Worm (Caenorhabditis elegans): ENCODE data around the gene str-71.

Gene str-71

DNA sequence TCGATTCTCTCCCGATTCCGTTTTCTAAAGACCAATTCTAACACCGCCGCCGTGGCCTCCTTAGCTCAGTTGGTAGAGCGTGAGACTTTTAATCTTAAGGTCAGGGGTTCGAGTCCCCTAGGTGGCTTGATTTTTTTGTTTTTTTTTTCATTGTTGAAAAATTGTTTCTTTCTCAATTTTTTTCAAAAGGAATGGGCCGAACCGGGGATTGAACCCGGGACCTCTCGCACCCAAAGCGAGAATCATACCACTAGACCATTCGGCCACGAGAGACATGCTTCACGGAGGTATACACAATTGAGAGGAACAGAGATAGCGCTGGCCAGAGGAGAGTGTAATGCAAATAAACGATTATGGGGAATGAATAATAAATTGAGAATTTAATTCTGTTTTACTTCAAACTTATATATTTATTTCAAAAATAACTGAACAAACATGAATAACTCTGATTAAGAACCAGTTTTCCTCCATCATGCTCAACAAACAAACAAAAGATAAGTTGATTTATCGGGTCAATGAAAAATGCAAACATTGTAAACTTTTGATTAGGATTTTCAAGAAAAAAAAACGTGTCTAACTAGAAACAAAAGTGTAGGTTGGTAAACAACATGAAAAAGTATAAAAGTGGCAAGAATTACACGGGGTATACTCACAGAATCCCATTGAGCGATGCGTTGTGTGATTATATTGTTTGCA is 6.2 kb upstream of the str-71 start, which contains the start of gene pqn-71 (continued):
- TF ChIP-seq mdl-1 (tag; optimal IDR thresholded peaks at IDR 0.05) (peak; percentile 46 to 77), ztf-11 (tag; optimal IDR thresholded peaks at IDR 0.05) (no peak), ZK337.2 (GFP tag; IDR thresholded peaks at IDR 0.05) (peak; percentile 60), daf-8 (GFP tag; IDR thresholded peaks at IDR 0.05) (peak; percentile 63; the same call in 1 of the 2 replicates), egl-43 (GFP tag; IDR thresholded peaks at IDR 0.05) (peak; percentile 97), ama-1 (optimal IDR thresholded peaks at IDR 0.05) (no peak), mxl-2 (GFP tag; conservative IDR thresholded peaks at IDR 0.05) (peak; percentile 85), mep-1 (tag; optimal IDR thresholded peaks at IDR 0.05) (peak; percentile 96), ceh-32 (tag; optimal IDR thresholded peaks at IDR 0.05; ENCODE audit: poor library complexity) (peak; percentile 74)

DNA sequence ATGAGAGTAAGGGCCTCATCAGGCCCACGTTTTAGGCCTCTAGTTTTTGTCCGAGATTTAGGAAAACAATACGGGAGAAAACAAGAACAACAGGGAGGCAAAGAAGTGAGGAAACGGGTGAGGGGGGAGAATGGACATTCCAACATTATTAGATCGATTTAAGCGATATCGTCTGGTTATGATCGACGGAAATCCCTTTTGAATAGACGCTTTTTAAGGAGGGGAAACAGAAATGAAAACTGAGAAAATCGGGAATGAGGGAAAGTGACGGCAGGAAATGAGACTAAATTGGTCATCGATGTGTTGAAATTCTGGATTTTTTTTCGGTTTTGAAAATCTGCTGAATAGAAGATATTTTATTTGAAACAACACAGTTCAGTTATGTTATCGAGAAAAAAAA is 5.4 kb upstream of the str-71 start, which contains the start of gene rocf-1:
rocf-1 (minus strand) TSS at position 101 of the 400 bp plus-strand sequence.
- TF ChIP-seq hif-1 (tag; optimal IDR thresholded peaks at IDR 0.05) = no peak
- TF ChIP-seq dmd-8 (GFP tag; IDR thresholded peaks at IDR 0.05) = 0 out of 2 replicates have a peak, but pooled peaks have one; percentile 31

DNA sequence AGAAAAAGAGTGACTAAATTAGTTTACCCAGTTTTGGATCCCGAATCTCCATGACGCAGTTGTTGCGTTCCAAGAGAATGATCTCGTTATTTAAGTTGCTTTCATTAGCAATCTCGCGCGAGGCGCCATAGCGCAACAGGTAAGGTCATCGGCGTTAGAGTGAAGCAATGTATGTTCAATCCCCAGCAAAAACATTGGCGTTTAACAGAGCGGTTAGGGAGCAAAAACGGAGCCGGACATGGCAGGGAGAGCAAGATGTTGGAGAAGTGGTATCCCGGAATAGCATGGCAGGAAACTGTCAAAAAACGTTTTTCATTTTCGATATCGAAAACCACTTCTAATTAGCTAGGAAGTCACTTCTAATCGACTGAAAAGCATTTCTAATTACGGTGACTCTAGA is 4.7 kb downstream of the str-71 start:
- TF ChIP-seq nhr-10 (tag; optimal IDR thresholded peaks at IDR 0.05) = no peak
- TF ChIP-seq Y48G9A.11 (GFP tag; IDR thresholded peaks at IDR 0.05) = 0 out of 2 replicates have a peak, but pooled peaks have one; percentile 34
- TF ChIP-seq egl-43 (GFP tag; IDR thresholded peaks at IDR 0.05) = peak; percentile 89; the same call in 1 of the 2 replicates
- TF ChIP-seq Y75B8A.6 (GFP tag; IDR thresholded peaks at IDR 0.05) = peak; percentile 57; the same call in 1 of the 2 replicates
- no peak for TF ChIP-seq F10B5.3 (tag; optimal IDR thresholded peaks at IDR 0.05)
- TF ChIP-seq set-16 (GFP tag; IDR thresholded peaks at IDR 0.05) = no peak
- no peak for TF ChIP-seq attf-4 (tag; optimal IDR thresholded peaks at IDR 0.05)
- TF ChIP-seq daf-8 (GFP tag; IDR thresholded peaks at IDR 0.05) = no peak
- peak in 1 of 2 experiments; percentile 65; a peak in 1 of 4 replicates for TF ChIP-seq madf-5 (GFP tag; IDR thresholded peaks at IDR 0.05)
- no peak for TF ChIP-seq duxl-1 (tag; optimal IDR thresholded peaks at IDR 0.05; ENCODE audit: poor library complexity)
- peak; percentile 39 for TF ChIP-seq nhr-111 (GFP tag; optimal IDR thresholded peaks at IDR 0.05)
- TF ChIP-seq lin-38 (GFP tag; IDR thresholded peaks at IDR 0.05) = no peak
- TF ChIP-seq F44E2.7 (GFP tag; IDR thresholded peaks at IDR 0.05) = peak; percentile 48; the same call in 1 of the 2 replicates
- TF ChIP-seq nhr-77 (tag; optimal IDR thresholded peaks at IDR 0.05) = no peak
- TF ChIP-seq ces-1 (GFP tag; optimal IDR thresholded peaks at IDR 0.05) = no peak
- TF ChIP-seq snpc-1.2 (GFP tag; IDR thresholded peaks at IDR 0.05) = peak; percentile 73
- 0 out of 2 replicates have a peak, but pooled peaks have one; percentile 66 for TF ChIP-seq F26F4.8 (GFP tag; conservative IDR thresholded peaks at IDR 0.05)
- TF ChIP-seq aly-2 (tag; optimal IDR thresholded peaks at IDR 0.05) = no peak
- TF ChIP-seq nhr-42 (GFP tag; IDR thresholded peaks at IDR 0.05) = 0 out of 2 replicates have a peak, but pooled peaks have one; percentile 26
- no peak for TF ChIP-seq mxl-3 (GFP tag; optimal IDR thresholded peaks at IDR 0.05)
- TF ChIP-seq php-3 (GFP tag; IDR thresholded peaks at IDR 0.05) = 0 out of 2 replicates have a peak, but pooled peaks have one; percentile 41
- peak in 1 of 2 experiments; percentile 37 for TF ChIP-seq daf-16 (GFP tag; optimal IDR thresholded peaks at IDR 0.05)
- no peak for TF ChIP-seq daf-16 (tag; optimal IDR thresholded peaks at IDR 0.05)
- 0 out of 2 replicates have a peak, but pooled peaks have one; percentile 49 for TF ChIP-seq vab-7 (GFP tag; IDR thresholded peaks at IDR 0.05)
- TF ChIP-seq daf-19 (GFP tag; conservative IDR thresholded peaks at IDR 0.05) = peak; percentile 69; the same call in 1 of the 2 replicates
- peak; percentile 87 for TF ChIP-seq dmd-8 (GFP tag; IDR thresholded peaks at IDR 0.05)
- peak; percentile 77 for TF ChIP-seq lim-7 (GFP tag; IDR thresholded peaks at IDR 0.05)
- peak; percentile 53; the same call in 1 of the 2 replicates for TF ChIP-seq D1046.2 (GFP tag; IDR thresholded peaks at IDR 0.05)
- TF ChIP-seq Y105C5A.15 (GFP tag; IDR thresholded peaks at IDR 0.05) = peak; percentile 82; the same call in 1 of the 2 replicates
- TF ChIP-seq zfp-2 (tag; optimal IDR thresholded peaks at IDR 0.05) = no peak
- no peak for TF ChIP-seq ceh-62 (tag; optimal IDR thresholded peaks at IDR 0.05)
- peak; percentile 26; the same call in 1 of the 2 replicates for TF ChIP-seq mdt-29 (GFP tag; IDR thresholded peaks at IDR 0.05)
- TF ChIP-seq egl-27 (tag; optimal IDR thresholded peaks at IDR 0.05) = no peak
- TF ChIP-seq arid-1 (GFP tag; conservative IDR thresholded peaks at IDR 0.05) = peak; percentile 75; the same call in 1 of the 2 replicates
- TF ChIP-seq fos-1 (tag; optimal IDR thresholded peaks at IDR 0.05) = no peak
- TF ChIP-seq mes-2 (tag; optimal IDR thresholded peaks at IDR 0.05; ENCODE audit: poor library complexity, severe bottlenecking) = peak; percentile 45
